Fruit fly (Drosophila melanogaster): Measurements from ENCODE around the gene RabGGTb.

RabGGTb gene

DNA sequence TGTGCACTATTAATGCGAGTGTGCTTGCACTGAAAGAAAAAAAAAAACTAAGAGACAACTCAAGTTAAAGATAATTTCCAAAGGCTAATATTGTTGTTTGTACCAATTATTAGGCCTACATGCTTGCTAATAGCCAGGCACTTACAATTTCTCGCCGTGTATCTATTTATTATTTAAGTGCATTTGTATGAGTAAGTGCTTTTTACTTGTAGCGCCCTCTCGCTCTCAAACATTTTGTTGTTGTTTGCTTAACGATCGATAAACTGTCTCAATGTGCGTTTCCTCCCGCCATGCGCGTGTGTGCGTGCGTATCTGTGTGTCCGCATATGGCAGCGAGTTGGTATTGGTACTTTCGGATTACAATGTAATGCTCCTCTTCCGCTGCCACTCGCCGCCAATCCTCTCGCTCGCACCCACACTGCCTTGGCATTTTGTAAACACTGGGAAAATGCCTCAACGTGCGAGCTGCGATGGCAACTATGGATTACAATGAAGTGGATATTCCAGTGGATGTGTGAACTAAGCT lies 18.2 kb downstream of the RabGGTb start (continued):
- TF ChIP-seq zf30C (GFP tag; optimal IDR thresholded peaks at IDR 0.05): peak; percentile 77
- TF ChIP-seq CG11723 (GFP tag; optimal IDR thresholded peaks at IDR 0.05): peak; percentile 75
- TF ChIP-seq CG34376 (GFP tag; optimal IDR thresholded peaks at IDR 0.05): peak; percentile 4
- TF ChIP-seq CG3995 (GFP tag; optimal IDR thresholded peaks at IDR 0.05): no peak
- peak; percentile 81 for TF ChIP-seq CG17359 (tag; optimal IDR thresholded peaks at IDR 0.05)
- TF ChIP-seq CoRest (tag; optimal IDR thresholded peaks at IDR 0.05): peak; percentile 70
- TF ChIP-seq CG8388 (GFP tag; optimal IDR thresholded peaks at IDR 0.05): peak; percentile 83
- peak; percentile 83 for TF ChIP-seq CG11504 (tag; optimal IDR thresholded peaks at IDR 0.05)
- peak; percentile 86 for TF ChIP-seq fd96Cb (tag; optimal IDR thresholded peaks at IDR 0.05)
- TF ChIP-seq CG10654 (GFP tag; optimal IDR thresholded peaks at IDR 0.05): peak; percentile 82
- TF ChIP-seq CG9727 (GFP tag; optimal IDR thresholded peaks at IDR 0.05): peak; percentile 81
- TF ChIP-seq CG5180 (GFP tag; optimal IDR thresholded peaks at IDR 0.05): peak; percentile 93
- TF ChIP-seq D19B (GFP tag; optimal IDR thresholded peaks at IDR 0.05): peak; percentile 6
- TF ChIP-seq Hr51 (GFP tag; optimal IDR thresholded peaks at IDR 0.05): peak; percentile 48 to 74
- peak; percentile 64 for TF ChIP-seq Ets97D (GFP tag; optimal IDR thresholded peaks at IDR 0.05)
- TF ChIP-seq D19A (tag; optimal IDR thresholded peaks at IDR 0.05): peak; percentile 63
- peak; percentile 79 for TF ChIP-seq Hmr (GFP tag; optimal IDR thresholded peaks at IDR 0.05)
- TF ChIP-seq mam (GFP tag; optimal IDR thresholded peaks at IDR 0.05): peak; percentile 75
- peak; percentile 77 for TF ChIP-seq ara (GFP tag; IDR thresholded peaks at IDR 0.05)
- TF ChIP-seq CG1024 (GFP tag; IDR thresholded peaks at IDR 0.05): peak; percentile 81
- TF ChIP-seq Kr (GFP tag; optimal IDR thresholded peaks at IDR 0.05): no peak
- TF ChIP-seq psq (GFP tag; optimal IDR thresholded peaks at IDR 0.05): peak; percentile 42
- TF ChIP-seq jigr1 (GFP tag; IDR thresholded peaks at IDR 0.05): peak; percentile 68; the same call in 2 of the 3 replicates
- TF ChIP-seq CG4360 (GFP tag; IDR thresholded peaks at IDR 0.05): peak; percentile 96
- peak; percentile 41 for TF ChIP-seq fd3F (GFP tag; optimal IDR thresholded peaks at IDR 0.05)
- TF ChIP-seq Sox100B (GFP tag; optimal IDR thresholded peaks at IDR 0.05): peak; percentile 57
- TF ChIP-seq CG2120 (GFP tag; optimal IDR thresholded peaks at IDR 0.05): peak; percentile 78
- peak; percentile 61 for TF ChIP-seq CG12659 (GFP tag; optimal IDR thresholded peaks at IDR 0.05)
- peak; percentile 43 for TF ChIP-seq CG2116 (GFP tag; optimal IDR thresholded peaks at IDR 0.05)
- peak; percentile 20; the same call in 1 of the 2 replicates for TF ChIP-seq sna (GFP tag; IDR thresholded peaks at IDR 0.05; ENCODE audit: partially characterized antibody)
- peak; percentile 76 for TF ChIP-seq ssp (GFP tag; IDR thresholded peaks at IDR 0.05)
- peak; percentile 83 for TF ChIP-seq Optix (GFP tag; IDR thresholded peaks at IDR 0.05)
- peak; percentile 45 for TF ChIP-seq CG12769 (tag; optimal IDR thresholded peaks at IDR 0.05)
- no peak for TF ChIP-seq fd102C (GFP tag; optimal IDR thresholded peaks at IDR 0.05)
- peak; percentile 76 for TF ChIP-seq CG3407 (GFP tag; optimal IDR thresholded peaks at IDR 0.05)
- TF ChIP-seq sim (GFP tag; IDR thresholded peaks at IDR 0.05): peak; percentile 82
- peak; percentile 83 for TF ChIP-seq jing (GFP tag; optimal IDR thresholded peaks at IDR 0.05)
- peak; percentile 8 for TF ChIP-seq bigmax (GFP tag; optimal IDR thresholded peaks at IDR 0.05)
- no peak for TF ChIP-seq C15 (GFP tag; IDR thresholded peaks at IDR 0.05)
- peak; percentile 72 for TF ChIP-seq ems (GFP tag; optimal IDR thresholded peaks at IDR 0.05)
- TF ChIP-seq so (GFP tag; IDR thresholded peaks at IDR 0.05): peak; percentile 63; the same call in 1 of the 3 replicates
- peak; percentile 60 for TF ChIP-seq oc (tag; optimal IDR thresholded peaks at IDR 0.05)
- peak; percentile 99 for TF ChIP-seq sens (GFP tag)
- peak in 1 of 3 experiments; percentile 67 for TF ChIP-seq lola (GFP tag; optimal IDR thresholded peaks at IDR 0.05)
- TF ChIP-seq CG12236 (GFP tag; optimal IDR thresholded peaks at IDR 0.05): peak; percentile 80
- peak; percentile 51 for TF ChIP-seq sd (tag; optimal IDR thresholded peaks at IDR 0.05)
- peak; percentile 77 for TF ChIP-seq CG18262 (tag; optimal IDR thresholded peaks at IDR 0.05)
- TF ChIP-seq Dip2 (GFP tag; IDR thresholded peaks at IDR 0.05): no peak
- TF ChIP-seq ind (GFP tag; optimal IDR thresholded peaks at IDR 0.05): peak; percentile 80

Measured in whole organism, embryonic.